Fruit fly (Drosophila melanogaster): ENCODE results near the gene Naa60.

Naa60 gene

dm6 chr3L:9696650-9697526 is 29.8 kb upstream of the Naa60 start, which contains the start of gene Prps:
TSS of gene Prps (minus strand) at chr3L:9696700.
- TF ChIP-seq gl (tag; optimal IDR thresholded peaks at IDR 0.05): peak; percentile 79
- TF ChIP-seq CG34367 (tag; optimal IDR thresholded peaks at IDR 0.05): peak; percentile 64
- TF ChIP-seq Snoo (tag; optimal IDR thresholded peaks at IDR 0.05): peak; percentile 85
- peak; percentile 70 for TF ChIP-seq CG15710 (tag; optimal IDR thresholded peaks at IDR 0.05)
- TF ChIP-seq CG17806 (tag; optimal IDR thresholded peaks at IDR 0.05): peak; percentile 83
- no peak for TF ChIP-seq D1 (tag; optimal IDR thresholded peaks at IDR 0.05)
- peak; percentile 93 for TF ChIP-seq CG4496 (GFP tag; IDR thresholded peaks at IDR 0.05)
- peak; percentile 52 for TF ChIP-seq EcR (GFP tag; optimal IDR thresholded peaks at IDR 0.05)
- peak; percentile 80 for TF ChIP-seq CG32121 (GFP tag; IDR thresholded peaks at IDR 0.05)
- TF ChIP-seq fd96Ca (GFP tag; IDR thresholded peaks at IDR 0.05): peak; percentile 93
- peak; percentile 67 for TF ChIP-seq CG9948 (tag; optimal IDR thresholded peaks at IDR 0.05)
- no peak for TF ChIP-seq CG10348 (GFP tag; IDR thresholded peaks at IDR 0.05)
- peak; percentile 87 for TF ChIP-seq CG12605 (GFP tag; IDR thresholded peaks at IDR 0.05)
- peak; percentile 82 for TF ChIP-seq CG8301 (tag; optimal IDR thresholded peaks at IDR 0.05)
- peak; percentile 79 for TF ChIP-seq CG8159 (tag; optimal IDR thresholded peaks at IDR 0.05)
- TF ChIP-seq CG14655 (GFP tag; optimal IDR thresholded peaks at IDR 0.05): no peak
- TF ChIP-seq Pif1A (GFP tag; optimal IDR thresholded peaks at IDR 0.05): peak; percentile 89
- peak; percentile 87 for TF ChIP-seq Pif1B (GFP tag; optimal IDR thresholded peaks at IDR 0.05)
- peak; percentile 96 for TF ChIP-seq Ets98B (GFP tag; IDR thresholded peaks at IDR 0.05)
- no peak for TF ChIP-seq CG13204 (GFP tag; optimal IDR thresholded peaks at IDR 0.05)
- peak; percentile 81 for TF ChIP-seq rn (GFP tag; IDR thresholded peaks at IDR 0.05)

dm6 chr3L:9697527-9697883 is 29.2 kb upstream of the Naa60 start:
- TF ChIP-seq Pif1B (GFP tag; optimal IDR thresholded peaks at IDR 0.05) (no peak), fd96Ca (GFP tag; IDR thresholded peaks at IDR 0.05) (no peak), CG9948 (tag; optimal IDR thresholded peaks at IDR 0.05) (no peak), CG17806 (tag; optimal IDR thresholded peaks at IDR 0.05) (no peak), D1 (tag; optimal IDR thresholded peaks at IDR 0.05) (no peak), Ets98B (GFP tag; IDR thresholded peaks at IDR 0.05) (no peak), CG4496 (GFP tag; IDR thresholded peaks at IDR 0.05) (no peak), CG10348 (GFP tag; IDR thresholded peaks at IDR 0.05) (no peak), rn (GFP tag; IDR thresholded peaks at IDR 0.05) (no peak), CG32121 (GFP tag; IDR thresholded peaks at IDR 0.05) (no peak), CG15710 (tag; optimal IDR thresholded peaks at IDR 0.05) (no peak), CG14655 (GFP tag; optimal IDR thresholded peaks at IDR 0.05) (no peak), CG8301 (tag; optimal IDR thresholded peaks at IDR 0.05) (no peak)

- TF ChIP-seq CG17806 (tag; optimal IDR thresholded peaks at IDR 0.05): peak; percentile 8
- peak; percentile 39 for TF ChIP-seq Ets98B (GFP tag; IDR thresholded peaks at IDR 0.05)
- TF ChIP-seq EcR (GFP tag; optimal IDR thresholded peaks at IDR 0.05): peak; percentile 26
- TF ChIP-seq D1 (tag; optimal IDR thresholded peaks at IDR 0.05): no peak
- TF ChIP-seq gl (tag; optimal IDR thresholded peaks at IDR 0.05): peak; percentile 40
- peak; percentile 7 for TF ChIP-seq CG15710 (tag; optimal IDR thresholded peaks at IDR 0.05)
- peak; percentile 12; the same call in 1 of the 3 replicates for TF ChIP-seq CG4496 (GFP tag; IDR thresholded peaks at IDR 0.05)
- peak; percentile 2 for TF ChIP-seq CG8159 (tag; optimal IDR thresholded peaks at IDR 0.05)
- TF ChIP-seq Pif1A (GFP tag; optimal IDR thresholded peaks at IDR 0.05): no peak
- peak; percentile 8 for TF ChIP-seq Snoo (tag; optimal IDR thresholded peaks at IDR 0.05)
- no peak for TF ChIP-seq CG9948 (tag; optimal IDR thresholded peaks at IDR 0.05)
- TF ChIP-seq CG32121 (GFP tag; IDR thresholded peaks at IDR 0.05): 0 out of 2 replicates have a peak, but pooled peaks have one; percentile 9
Observed at dm6 chr3L:9698193-9698642, 28.5 kb upstream of the Naa60 start, which contains the start of gene Ubc4. TSS of gene Ubc4 (plus strand) at chr3L:9698336.

dm6 chr3L:9703495-9703894 is 23.2 kb upstream of the Naa60 start, which contains the start of gene CG6761:
TSS of gene CG6761 (minus strand) at chr3L:9703595.
- TF ChIP-seq CG4496 (GFP tag; IDR thresholded peaks at IDR 0.05): no peak
- no peak for TF ChIP-seq Snoo (tag; optimal IDR thresholded peaks at IDR 0.05)
- no peak for TF ChIP-seq EcR (GFP tag; optimal IDR thresholded peaks at IDR 0.05)
- no peak for TF ChIP-seq Ets98B (GFP tag; IDR thresholded peaks at IDR 0.05)
- TF ChIP-seq CG14655 (GFP tag; optimal IDR thresholded peaks at IDR 0.05): no peak
- no peak for TF ChIP-seq CG13204 (GFP tag; optimal IDR thresholded peaks at IDR 0.05)
- no peak for TF ChIP-seq CG8159 (tag; optimal IDR thresholded peaks at IDR 0.05)
- TF ChIP-seq CG12605 (GFP tag; IDR thresholded peaks at IDR 0.05): no peak

- TF ChIP-seq CG32121 (GFP tag; IDR thresholded peaks at IDR 0.05): no peak
- no peak for TF ChIP-seq CG13204 (GFP tag; optimal IDR thresholded peaks at IDR 0.05)
- no peak for TF ChIP-seq CG4496 (GFP tag; IDR thresholded peaks at IDR 0.05)
- no peak for TF ChIP-seq Pif1A (GFP tag; optimal IDR thresholded peaks at IDR 0.05)
- TF ChIP-seq CG9948 (tag; optimal IDR thresholded peaks at IDR 0.05): no peak
- no peak for TF ChIP-seq CG14655 (GFP tag; optimal IDR thresholded peaks at IDR 0.05)
- no peak for TF ChIP-seq CG8301 (tag; optimal IDR thresholded peaks at IDR 0.05)
- TF ChIP-seq Snoo (tag; optimal IDR thresholded peaks at IDR 0.05): no peak
- TF ChIP-seq CG15710 (tag; optimal IDR thresholded peaks at IDR 0.05): no peak
- TF ChIP-seq CG34367 (tag; optimal IDR thresholded peaks at IDR 0.05): no peak
- TF ChIP-seq rn (GFP tag; IDR thresholded peaks at IDR 0.05): no peak
- TF ChIP-seq Ets98B (GFP tag; IDR thresholded peaks at IDR 0.05): no peak
- no peak for TF ChIP-seq CG10348 (GFP tag; IDR thresholded peaks at IDR 0.05)
- no peak for TF ChIP-seq EcR (GFP tag; optimal IDR thresholded peaks at IDR 0.05)
- TF ChIP-seq Pif1B (GFP tag; optimal IDR thresholded peaks at IDR 0.05): no peak
Observed at dm6 chr3L:9704162-9704748, 22.4 kb upstream of the Naa60 start, which contains the start of gene CG16711. TSS of gene CG16711 (plus strand) at chr3L:9704331.
